Worm (Caenorhabditis elegans) whole organism, L1 larva: ENCODE data around the gene ins-4.

Experiments used
- ces-1 ChIP-seq: fragments of 150-350 bp; optimal IDR thresholded peaks from 2 replicates; lab custom pipeline; 2014; ENCODE audit warnings: missing biosample characterization, missing genetic modification reagents, missing genetic modification characterization
- dsc-1 ChIP-seq: sonication (generic microtip); optimal IDR thresholded peaks from 2 replicates; lab custom pipeline; 2016; ENCODE audit warnings: mild to moderate bottlenecking, missing genetic modification characterization, missing compliant biosample characterization
- mab-9 ChIP-seq: fragments of 200-800 bp; sonication (Bioruptor generic); IDR thresholded peaks from 2 replicates; pipeline ENCODE4 v1.3.6; 2022; ENCODE audit warnings: missing genetic modification reagents, missing genetic modification characterization, missing compliant biosample characterization
- nhr-28 ChIP-seq: fragments of 150-350 bp; optimal IDR thresholded peaks from 2 replicates; lab custom pipeline; 2014; ENCODE audit warnings: missing biosample characterization, missing genetic modification characterization
- unc-130 ChIP-seq: fragments of 150-350 bp; optimal IDR thresholded peaks from 2 replicates; lab custom pipeline; 2017; ENCODE audit warnings: missing biosample characterization, missing genetic modification characterization, inconsistent platforms
- ztf-11 ChIP-seq, 2 experiments: sonication (generic microtip); optimal IDR thresholded peaks; 2 replicates each; lab custom pipeline; 2016 to 2017; ENCODE audit warnings: missing genetic modification characterization in 2 of 2, missing biosample characterization in 1 of 2, missing compliant biosample characterization in 1 of 2

DNA sequence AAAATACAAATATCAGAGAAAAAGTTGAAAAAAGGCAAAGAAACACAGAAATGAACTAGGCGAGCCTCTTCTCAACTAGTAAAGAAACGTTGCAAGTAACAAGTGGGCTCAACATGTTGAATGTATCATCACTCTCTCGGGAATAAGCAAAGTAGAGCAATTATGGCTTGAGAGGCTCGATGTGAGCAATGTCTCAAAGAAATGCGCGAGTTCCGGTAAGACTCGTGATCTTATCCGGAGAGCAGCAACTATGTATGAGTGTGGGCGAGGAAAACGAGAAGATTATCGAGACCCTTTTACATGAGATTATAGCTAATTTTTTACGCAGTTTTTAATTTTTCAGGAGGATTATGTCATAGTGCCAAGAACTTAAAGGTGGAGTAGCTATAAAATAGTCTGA is 44.0 kb upstream of the ins-4 start:
- TF ChIP-seq unc-130 (tag; lab: Kevin White, UChicago) (no peak), nhr-28 (no peak), ztf-11 (tag; optimal IDR thresholded peaks at IDR 0.05; lab: Kevin White, UChicago) (no peak), ces-1 (GFP tag; lab: Kevin White, UChicago) (no peak), dsc-1 (tag; lab: Kevin White, UChicago) (peak; percentile 73), mab-9 (GFP tag; lab: Robert Waterston, UW) (no peak)
